Fruit fly (Drosophila melanogaster) whole organism, adult: ENCODE measurements around the gene CG10877.

Source experiments
- CG11617 ChIP-seq: fragments of 200-800 bp; sonication (Bioruptor generic); optimal IDR thresholded peaks from 2 replicates; lab custom pipeline; 2017; ENCODE audit warnings: mild to moderate bottlenecking, missing biosample characterization, missing genetic modification reagents, missing genetic modification characterization
- CG12768 ChIP-seq: fragments of 200-800 bp; sonication (Bioruptor generic); optimal IDR thresholded peaks from 2 replicates; lab custom pipeline; 2017; ENCODE audit warnings: missing biosample characterization, missing genetic modification characterization, mild to moderate bottlenecking, moderate library complexity, missing genetic modification reagents
- CG14711 ChIP-seq: fragments of 200-800 bp; sonication (Bioruptor generic); optimal IDR thresholded peaks from 2 replicates; lab custom pipeline; 2018; ENCODE audit warnings: missing biosample characterization, mild to moderate bottlenecking, missing genetic modification characterization, moderate library complexity
- CG1620 ChIP-seq: fragments of 200-800 bp; sonication (Bioruptor generic); optimal IDR thresholded peaks from 2 replicates; lab custom pipeline; 2016; ENCODE audit warnings: missing biosample characterization, missing genetic modification characterization
- CG33017 ChIP-seq: fragments of 200-800 bp; sonication (Bioruptor generic); optimal IDR thresholded peaks from 2 replicates; lab custom pipeline; 2018; ENCODE audit warnings: missing biosample characterization, mild to moderate bottlenecking, missing genetic modification characterization, moderate library complexity
- CG5204 ChIP-seq: fragments of 200-800 bp; sonication (Bioruptor generic); optimal IDR thresholded peaks from 2 replicates; lab custom pipeline; 2016; ENCODE audit warnings: missing biosample characterization, missing genetic modification characterization
- CG7045 ChIP-seq: fragments of 200-800 bp; sonication (Bioruptor generic); optimal IDR thresholded peaks from 2 replicates; lab custom pipeline; 2017; ENCODE audit warnings: missing biosample characterization, mild to moderate bottlenecking, missing genetic modification characterization
- CG7101 ChIP-seq: fragments of 200-800 bp; sonication (Bioruptor generic); optimal IDR thresholded peaks from 2 replicates; lab custom pipeline; 2018; ENCODE audit warnings: missing biosample characterization, mild to moderate bottlenecking, missing genetic modification characterization, moderate library complexity
- Clk ChIP-seq: fragments of 200-800 bp; sonication (Bioruptor generic); optimal IDR thresholded peaks from 2 replicates; lab custom pipeline; 2017; ENCODE audit warnings: missing biosample characterization, missing genetic modification characterization
- Crg-1 ChIP-seq: fragments of 200-800 bp; sonication (Bioruptor generic); optimal IDR thresholded peaks from 2 replicates; lab custom pipeline; 2016; ENCODE audit warnings: missing biosample characterization, missing genetic modification characterization
- Hr96 ChIP-seq: fragments of 200-800 bp; sonication (Bioruptor generic); optimal IDR thresholded peaks from 2 replicates; lab custom pipeline; 2016; ENCODE audit warnings: missing biosample characterization, missing genetic modification characterization
- Mnt ChIP-seq: fragments of 200-800 bp; sonication (Bioruptor generic); optimal IDR thresholded peaks from 2 replicates; lab custom pipeline; 2016; ENCODE audit warnings: missing biosample characterization, mild to moderate bottlenecking, missing genetic modification characterization
- bab1 ChIP-seq: fragments of 200-800 bp; sonication (Bioruptor generic); optimal IDR thresholded peaks from 3 replicates; lab custom pipeline; 2019; ENCODE audit warnings: missing biosample characterization, mild to moderate bottlenecking, missing genetic modification characterization, moderate library complexity
- cic ChIP-seq: fragments of 200-800 bp; sonication (Bioruptor generic); optimal IDR thresholded peaks from 2 replicates; lab custom pipeline; 2017; ENCODE audit warnings: missing biosample characterization, mild to moderate bottlenecking, missing genetic modification characterization, moderate library complexity
- cnc ChIP-seq, 2 experiments: fragments of >200 bp; optimal IDR thresholded peaks; 2 replicates each; lab custom pipeline; 2017
- kay ChIP-seq: fragments of 200-800 bp; sonication (Bioruptor generic); peaks from one replicate; lab custom pipeline; 2016; ENCODE audit warnings: missing biosample characterization, missing genetic modification characterization, borderline replicate concordance
- ovo ChIP-seq: fragments of 200-800 bp; sonication (Bioruptor generic); optimal IDR thresholded peaks from 2 replicates; lab custom pipeline; 2016; ENCODE audit warnings: missing biosample characterization, missing genetic modification characterization
- pad ChIP-seq: fragments of 200-800 bp; sonication (Bioruptor generic); optimal IDR thresholded peaks from 3 replicates; lab custom pipeline; 2017; ENCODE audit warnings: missing biosample characterization, missing genetic modification characterization, mild to moderate bottlenecking, moderate library complexity, missing genetic modification reagents
- tj ChIP-seq: fragments of 200-800 bp; sonication (Bioruptor generic); optimal IDR thresholded peaks from 3 replicates; lab custom pipeline; 2017; ENCODE audit warnings: missing biosample characterization, mild to moderate bottlenecking, missing genetic modification characterization, moderate library complexity
- toe ChIP-seq: fragments of 200-800 bp; sonication (Bioruptor generic); optimal IDR thresholded peaks from 2 replicates; lab custom pipeline; 2016; ENCODE audit warnings: missing biosample characterization, missing genetic modification characterization

Gene CG10877

DNA sequence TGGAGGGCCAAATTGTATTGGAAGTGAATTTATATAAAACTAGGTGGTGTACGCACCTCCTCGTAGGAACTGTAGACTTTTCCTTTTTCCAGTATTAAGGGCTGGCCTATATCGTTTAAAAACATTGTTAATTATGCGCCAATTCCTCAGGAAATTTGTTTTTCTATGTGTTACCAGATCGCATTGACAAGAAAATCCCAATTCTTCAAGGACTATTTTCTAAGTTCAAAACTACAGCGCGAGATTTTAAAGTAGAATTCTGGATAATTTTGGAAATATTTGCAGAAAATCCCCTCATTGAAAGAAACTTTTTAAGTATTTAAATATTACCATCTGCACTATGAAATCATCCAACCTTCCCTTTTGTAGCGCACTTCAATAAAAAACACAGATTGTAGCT lies 17.5 kb upstream of the CG10877 start, which contains the start of gene CG34008:
TSS of gene CG34008 (minus strand) at position 147 of the 400 bp plus-strand sequence.
- TF ChIP-seq toe (GFP tag; lab: Kevin White, UChicago) (no peak), Hr96 (GFP tag; lab: Kevin White, UChicago) (no peak), CG14711 (tag; lab: Kevin White, UChicago) (no peak), CG7045 (GFP tag; lab: Kevin White, UChicago) (no peak), CG33017 (no peak), Crg-1 (GFP tag; lab: Kevin White, UChicago) (no peak), CG12768 (GFP tag; lab: Kevin White, UChicago) (no peak), pad (GFP tag; lab: Kevin White, UChicago) (no peak), ovo (GFP tag; lab: Kevin White, UChicago) (no peak), bab1 (GFP tag; lab: Kevin White, UChicago) (no peak), tj (GFP tag; lab: Kevin White, UChicago) (no peak), cnc (optimal IDR thresholded peaks at IDR 0.05; lab: Kevin White, UChicago) (no peak)

DNA sequence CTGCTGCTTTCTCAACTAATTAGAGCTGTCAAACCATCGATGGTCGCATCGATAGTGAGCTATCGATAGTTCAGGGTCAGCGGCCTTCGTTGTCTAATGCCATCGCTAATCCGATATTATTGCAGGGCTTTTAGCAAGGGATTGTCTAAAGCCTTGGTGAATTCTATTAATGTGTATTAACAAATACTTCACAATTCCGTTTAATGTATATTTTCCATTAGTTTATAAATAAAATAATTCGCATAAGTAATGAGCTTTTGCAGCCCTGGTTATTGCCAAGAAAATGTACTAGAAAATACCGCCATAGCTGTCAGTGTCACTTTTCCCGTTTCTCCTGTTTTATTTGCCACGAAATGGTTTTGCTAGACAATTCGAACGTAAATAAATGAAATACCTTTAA lies 15.9 kb upstream of the CG10877 start, which contains the start of the genes EloB and Srp14:
TSS of gene EloB (minus strand) at position 35 of the 400 bp plus-strand sequence.
TSS of gene Srp14 (plus strand) at position 300 of the 400 bp plus-strand sequence.
- peak; percentile 91 for TF ChIP-seq CG1620 (GFP tag; lab: Kevin White, UChicago)
- TF ChIP-seq CG33017, result peak; percentile 79
- peak; percentile 79 for TF ChIP-seq Crg-1 (GFP tag; lab: Kevin White, UChicago)
- TF ChIP-seq Clk, result peak; percentile 71
- TF ChIP-seq Mnt (GFP tag; lab: Kevin White, UChicago), result peak; percentile 85
- TF ChIP-seq pad (GFP tag; lab: Kevin White, UChicago), result peak; percentile 71
- TF ChIP-seq toe (GFP tag; lab: Kevin White, UChicago), result no peak
- peak; percentile 70 for TF ChIP-seq cic (GFP tag; lab: Kevin White, UChicago)
- TF ChIP-seq cnc (optimal IDR thresholded peaks at IDR 0.05; lab: Kevin White, UChicago), result no peak
- TF ChIP-seq CG5204 (GFP tag; lab: Kevin White, UChicago), result no peak
- peak; percentile 90 for TF ChIP-seq CG7101 (tag; lab: Kevin White, UChicago)
- TF ChIP-seq CG14711 (tag; lab: Kevin White, UChicago), result peak; percentile 81
- TF ChIP-seq Hr96 (GFP tag; lab: Kevin White, UChicago), result no peak
- peak; percentile 78 for TF ChIP-seq CG12768 (GFP tag; lab: Kevin White, UChicago)
- TF ChIP-seq bab1 (GFP tag; lab: Kevin White, UChicago), result peak; percentile 94
- peak; percentile 71 for TF ChIP-seq ovo (GFP tag; lab: Kevin White, UChicago)
- peak; percentile 70 for TF ChIP-seq CG7045 (GFP tag; lab: Kevin White, UChicago)
- peak; percentile 67 for TF ChIP-seq tj (GFP tag; lab: Kevin White, UChicago)
- peak; percentile 91 for TF ChIP-seq CG11617
- TF ChIP-seq kay (GFP tag; lab: Kevin White, UChicago), result no peak

DNA sequence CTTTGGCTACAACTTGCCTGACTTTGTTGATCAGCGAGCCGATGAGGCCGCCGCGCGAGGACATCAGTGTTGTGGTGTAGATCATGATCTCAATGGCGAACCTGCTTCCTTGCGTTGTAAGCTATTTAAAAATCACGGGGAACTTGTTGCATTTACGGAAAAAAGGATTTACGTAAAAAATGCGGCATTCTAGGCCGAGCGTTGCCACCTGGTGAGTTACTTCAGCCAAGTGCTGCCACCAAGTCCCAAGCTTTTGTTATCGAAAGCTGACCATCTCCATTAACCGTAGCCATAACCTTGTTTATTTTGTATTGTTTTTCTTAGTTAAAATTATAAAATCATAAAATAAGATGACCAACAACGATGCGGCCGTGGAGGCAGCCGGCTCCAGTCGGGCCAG lies 12.9 kb upstream of the CG10877 start, which contains the start of the genes TFAM and CG5412:
TSS of gene TFAM (minus strand) at position 222 of the 400 bp plus-strand sequence.
TSS of gene CG5412 (plus strand) at position 265 of the 400 bp plus-strand sequence.
- TF ChIP-seq toe (GFP tag; lab: Kevin White, UChicago), result no peak
- TF ChIP-seq CG33017, result no peak
- no peak for TF ChIP-seq CG14711 (tag; lab: Kevin White, UChicago)
- TF ChIP-seq Mnt (GFP tag; lab: Kevin White, UChicago), result peak; percentile 40
- TF ChIP-seq ovo (GFP tag; lab: Kevin White, UChicago), result no peak
- no peak for TF ChIP-seq Hr96 (GFP tag; lab: Kevin White, UChicago)
- no peak for TF ChIP-seq Crg-1 (GFP tag; lab: Kevin White, UChicago)
- TF ChIP-seq CG1620 (GFP tag; lab: Kevin White, UChicago), result peak; percentile 15

dm6 chr3R:20574535-20574980 lies 10.7 kb upstream of the CG10877 start:
- peak; percentile 35 for TF ChIP-seq Crg-1 (GFP tag; lab: Kevin White, UChicago)
- peak; percentile 69 for TF ChIP-seq CG12768 (GFP tag; lab: Kevin White, UChicago)
- TF ChIP-seq Mnt (GFP tag; lab: Kevin White, UChicago), result peak; percentile 84
- no peak for TF ChIP-seq CG7101 (tag; lab: Kevin White, UChicago)
- no peak for TF ChIP-seq Hr96 (GFP tag; lab: Kevin White, UChicago)
- TF ChIP-seq kay (GFP tag; lab: Kevin White, UChicago), result no peak
- no peak for TF ChIP-seq cnc (optimal IDR thresholded peaks at IDR 0.05; lab: Kevin White, UChicago)
- peak; percentile 68 for TF ChIP-seq pad (GFP tag; lab: Kevin White, UChicago)
- no peak for TF ChIP-seq Clk
- TF ChIP-seq CG33017, result peak; percentile 24
- peak; percentile 28 for TF ChIP-seq cic (GFP tag; lab: Kevin White, UChicago)
- TF ChIP-seq tj (GFP tag; lab: Kevin White, UChicago), result peak; percentile 95
- TF ChIP-seq CG11617, result peak; percentile 13
- TF ChIP-seq CG1620 (GFP tag; lab: Kevin White, UChicago), result peak; percentile 1
- TF ChIP-seq toe (GFP tag; lab: Kevin White, UChicago), result no peak
- peak; percentile 51 for TF ChIP-seq bab1 (GFP tag; lab: Kevin White, UChicago)
- TF ChIP-seq ovo (GFP tag; lab: Kevin White, UChicago), result peak; percentile 6
- TF ChIP-seq CG7045 (GFP tag; lab: Kevin White, UChicago), result no peak
- TF ChIP-seq CG5204 (GFP tag; lab: Kevin White, UChicago), result no peak
- TF ChIP-seq CG14711 (tag; lab: Kevin White, UChicago), result no peak

DNA sequence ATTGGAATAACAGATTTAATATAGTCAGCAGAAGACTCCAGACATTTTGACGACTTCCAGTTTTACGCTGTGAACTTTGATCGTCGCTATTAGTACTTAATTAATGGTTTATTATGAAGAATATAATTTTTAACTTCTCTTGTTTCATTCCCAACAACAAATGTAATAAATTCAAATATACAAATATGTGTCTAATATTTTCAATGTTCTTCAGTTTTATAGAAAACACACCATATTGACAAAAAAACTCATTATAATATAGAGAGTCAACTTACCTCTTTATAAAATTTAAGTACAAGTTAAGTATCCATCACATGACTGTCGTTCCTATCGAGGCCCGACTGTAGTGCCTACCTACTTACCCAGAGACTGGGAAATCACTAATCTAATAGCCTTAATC lies 9.5 kb upstream of the CG10877 start:
- TF ChIP-seq Hr96 (GFP tag; lab: Kevin White, UChicago) (no peak), CG14711 (tag; lab: Kevin White, UChicago) (no peak), kay (GFP tag; lab: Kevin White, UChicago) (no peak), ovo (GFP tag; lab: Kevin White, UChicago) (no peak), CG1620 (GFP tag; lab: Kevin White, UChicago) (no peak)
